Worm (Caenorhabditis elegans): ENCODE results near the gene srt-31.

srt-31 gene

DNA sequence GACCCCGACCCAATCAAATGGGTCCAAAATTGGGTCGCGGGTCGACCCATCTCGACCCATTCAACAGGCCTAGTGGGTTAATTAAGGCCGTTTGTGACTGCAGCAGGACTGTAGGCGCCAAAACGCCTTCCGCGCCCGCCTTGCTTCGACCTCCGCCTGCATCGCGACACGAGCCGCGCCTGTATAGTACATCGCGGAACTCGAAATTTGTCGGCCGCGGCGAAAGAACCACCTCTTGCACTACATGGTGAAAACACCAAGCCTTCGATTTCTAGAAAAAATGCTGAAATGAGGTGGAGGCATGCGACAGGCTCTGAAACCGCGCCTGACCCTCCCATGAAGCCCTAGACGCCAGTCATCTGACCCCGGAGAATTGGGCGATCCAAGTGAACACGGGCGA lies 15.3 kb downstream of the srt-31 start:
- TF ChIP-seq lsy-2 (tag; optimal IDR thresholded peaks at IDR 0.05) (no peak), C34F6.9 (tag; optimal IDR thresholded peaks at IDR 0.05) (no peak), ama-1 (optimal IDR thresholded peaks at IDR 0.05) (no peak), lin-13 (GFP tag; optimal IDR thresholded peaks at IDR 0.05) (no peak), nhr-129 (tag; optimal IDR thresholded peaks at IDR 0.05) (no peak), ceh-82 (tag; optimal IDR thresholded peaks at IDR 0.05) (no peak), ztf-1 (GFP tag; conservative IDR thresholded peaks at IDR 0.05) (no peak), lin-11 (tag; optimal IDR thresholded peaks at IDR 0.05) (no peak), skn-1 (tag; optimal IDR thresholded peaks at IDR 0.05) (no peak), F13H6.1 (tag; optimal IDR thresholded peaks at IDR 0.05) (no peak), zag-1 (tag; optimal IDR thresholded peaks at IDR 0.05) (no peak), unc-62 (GFP tag; optimal IDR thresholded peaks at IDR 0.05) (no peak), ztf-4 (tag; optimal IDR thresholded peaks at IDR 0.05) (no peak), lin-39 (tag; optimal IDR thresholded peaks at IDR 0.05) (no peak), sem-4 (tag; optimal IDR thresholded peaks at IDR 0.05) (no peak), peb-1 (tag; optimal IDR thresholded peaks at IDR 0.05) (no peak), dmd-4 (tag; optimal IDR thresholded peaks at IDR 0.05) (no peak), mbf-1 (tag; optimal IDR thresholded peaks at IDR 0.05) (no peak), nhr-6 (tag; optimal IDR thresholded peaks at IDR 0.05) (no peak), alr-1 (tag; optimal IDR thresholded peaks at IDR 0.05) (no peak)

DNA sequence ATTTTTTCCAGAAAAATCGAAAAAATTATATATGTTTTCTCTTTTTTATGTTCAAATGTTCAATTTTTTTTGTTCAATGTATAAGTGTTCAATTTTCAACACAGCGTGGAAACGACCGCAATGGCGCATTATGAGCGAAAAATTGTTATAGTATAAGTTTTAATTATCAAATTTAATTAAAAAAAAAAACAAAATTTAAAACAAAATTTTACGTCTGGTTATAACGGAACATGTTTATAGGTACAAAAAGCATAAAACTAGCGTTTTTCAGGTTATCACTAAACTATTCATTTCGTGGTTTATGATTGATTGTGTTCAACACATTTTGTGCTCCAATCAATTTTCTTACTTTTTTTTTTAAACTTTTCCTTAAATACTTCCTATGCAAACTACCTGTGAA lies 16.6 kb downstream of the srt-31 start, which contains the start of gene nhr-106:
Gene nhr-106, plus strand, starts transcription at position 301 of the 400 bp plus-strand sequence.
- TF ChIP-seq crh-2 (tag; optimal IDR thresholded peaks at IDR 0.05): no peak
- TF ChIP-seq fos-1 (tag; optimal IDR thresholded peaks at IDR 0.05): peak; percentile 41
- no peak for TF ChIP-seq mab-5 (tag; optimal IDR thresholded peaks at IDR 0.05)
- TF ChIP-seq nhr-25 (tag; optimal IDR thresholded peaks at IDR 0.05): no peak
- TF ChIP-seq mdl-1 (tag; optimal IDR thresholded peaks at IDR 0.05): no peak
- TF ChIP-seq gmeb-1 (tag; optimal IDR thresholded peaks at IDR 0.05): no peak
- TF ChIP-seq nhr-21 (tag; optimal IDR thresholded peaks at IDR 0.05): no peak
- TF ChIP-seq mbf-1 (tag; optimal IDR thresholded peaks at IDR 0.05): no peak

DNA sequence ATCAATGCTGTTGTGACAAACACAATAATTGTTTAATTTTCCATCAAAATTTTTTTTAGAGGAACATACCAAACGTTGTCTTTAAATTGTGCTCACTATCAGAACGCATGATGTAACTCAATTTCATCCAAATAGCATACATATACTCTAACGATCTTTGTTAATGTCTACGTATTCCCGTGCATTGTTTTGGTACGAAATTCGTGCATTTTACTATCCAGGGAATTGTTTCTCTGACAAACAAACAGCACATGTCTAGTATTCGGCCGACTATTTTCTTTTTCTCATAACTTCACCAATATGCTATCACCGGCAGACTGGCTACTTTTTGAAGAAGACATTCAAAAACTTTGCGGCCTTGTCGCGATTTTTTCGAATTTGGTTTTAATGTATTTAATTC lies 18.7 kb downstream of the srt-31 start, which contains the start of gene str-196:
Gene str-196, plus strand, starts transcription at position 301 of the 400 bp plus-strand sequence.
- TF ChIP-seq lsy-2 (tag; optimal IDR thresholded peaks at IDR 0.05) (no peak), unc-55 (GFP tag; optimal IDR thresholded peaks at IDR 0.05) (no peak), unc-62 (GFP tag; optimal IDR thresholded peaks at IDR 0.05) (no peak), snpc-4 (tag; optimal IDR thresholded peaks at IDR 0.05) (no peak), elt-1 (tag; optimal IDR thresholded peaks at IDR 0.05) (no peak), blmp-1 (tag; optimal IDR thresholded peaks at IDR 0.05; ENCODE audit: insufficient read depth) (no peak), mbf-1 (tag; optimal IDR thresholded peaks at IDR 0.05) (no peak), fos-1 (tag; optimal IDR thresholded peaks at IDR 0.05) (no peak), nhr-129 (tag; optimal IDR thresholded peaks at IDR 0.05) (no peak), crh-2 (tag; optimal IDR thresholded peaks at IDR 0.05) (no peak), ztf-1 (GFP tag; conservative IDR thresholded peaks at IDR 0.05) (no peak), lin-39 (tag; optimal IDR thresholded peaks at IDR 0.05) (no peak)

DNA sequence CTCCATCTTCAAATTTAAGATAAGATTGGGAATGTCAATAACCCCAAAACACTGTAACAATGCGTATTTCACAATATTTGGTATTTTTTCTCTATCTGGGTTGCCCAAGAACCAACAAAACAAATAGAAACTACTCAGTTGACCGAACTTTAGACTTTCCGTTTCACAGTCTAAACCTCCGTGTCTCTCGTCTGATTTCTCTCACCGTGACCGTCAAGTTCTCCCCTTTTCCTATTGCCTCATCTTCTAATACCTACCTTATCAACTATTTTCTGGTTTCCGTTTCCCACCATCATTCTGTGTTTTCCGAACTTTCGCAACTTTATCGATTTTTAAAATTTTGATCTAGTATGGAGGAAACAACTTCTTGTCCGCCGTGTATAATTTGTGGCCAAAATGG lies 21.6 kb downstream of the srt-31 start, which contains the start of gene nhr-131:
Gene nhr-131, plus strand, starts transcription at position 87 of the 400 bp plus-strand sequence.
- no peak for TF ChIP-seq egl-27 (tag; optimal IDR thresholded peaks at IDR 0.05)
- TF ChIP-seq lin-13 (GFP tag; optimal IDR thresholded peaks at IDR 0.05): no peak
- no peak for TF ChIP-seq alr-1 (tag; optimal IDR thresholded peaks at IDR 0.05)
- TF ChIP-seq lin-39 (tag; optimal IDR thresholded peaks at IDR 0.05): no peak
- TF ChIP-seq crh-2 (tag; optimal IDR thresholded peaks at IDR 0.05): peak; percentile 27
- no peak for TF ChIP-seq ztf-1 (GFP tag; conservative IDR thresholded peaks at IDR 0.05)
- TF ChIP-seq sma-3 (GFP tag; optimal IDR thresholded peaks at IDR 0.05): no peak
- TF ChIP-seq mab-5 (tag; optimal IDR thresholded peaks at IDR 0.05): no peak
- peak; percentile 72 for TF ChIP-seq fos-1 (tag; optimal IDR thresholded peaks at IDR 0.05)
- no peak for TF ChIP-seq unc-39 (tag; optimal IDR thresholded peaks at IDR 0.05)
- TF ChIP-seq gmeb-1 (tag; optimal IDR thresholded peaks at IDR 0.05): peak; percentile 20
- TF ChIP-seq peb-1 (tag; optimal IDR thresholded peaks at IDR 0.05): no peak
- no peak for TF ChIP-seq nhr-21 (tag; optimal IDR thresholded peaks at IDR 0.05)
- no peak for TF ChIP-seq snpc-4 (tag; optimal IDR thresholded peaks at IDR 0.05)
- no peak for TF ChIP-seq blmp-1 (tag; optimal IDR thresholded peaks at IDR 0.05; ENCODE audit: insufficient read depth)
- TF ChIP-seq C34F6.9 (tag; optimal IDR thresholded peaks at IDR 0.05): no peak
- no peak for TF ChIP-seq elt-1 (tag; optimal IDR thresholded peaks at IDR 0.05)
- no peak for TF ChIP-seq mbf-1 (tag; optimal IDR thresholded peaks at IDR 0.05)
- no peak for TF ChIP-seq ceh-82 (tag; optimal IDR thresholded peaks at IDR 0.05)
- TF ChIP-seq unc-62 (GFP tag; optimal IDR thresholded peaks at IDR 0.05): no peak
- peak; percentile 73 for TF ChIP-seq sma-9 (GFP tag; optimal IDR thresholded peaks at IDR 0.05)
- TF ChIP-seq sma-9 (tag; optimal IDR thresholded peaks at IDR 0.05): no peak
- peak; percentile 48 for TF ChIP-seq nhr-129 (tag; optimal IDR thresholded peaks at IDR 0.05)
